Fruit fly (Drosophila melanogaster): ENCODE measurements around the gene shd.

dm6 chr3L:14657485-14658054 lies 43.3 kb downstream of the shd start:
- TF ChIP-seq CG32121 (GFP tag; IDR thresholded peaks at IDR 0.05) = no peak
- no peak for TF ChIP-seq gl (tag; optimal IDR thresholded peaks at IDR 0.05)
- TF ChIP-seq CG13204 (GFP tag; optimal IDR thresholded peaks at IDR 0.05) = no peak
